Fruit fly (Drosophila melanogaster) whole organism, adult: ENCODE results near the gene CG42554.

Experiments used
- CG11617 ChIP-seq: fragments of 200-800 bp; sonication (Bioruptor generic); optimal IDR thresholded peaks from 2 replicates; lab custom pipeline; 2017; ENCODE audit warnings: mild to moderate bottlenecking, missing biosample characterization, missing genetic modification reagents, missing genetic modification characterization
- CG12768 ChIP-seq: fragments of 200-800 bp; sonication (Bioruptor generic); optimal IDR thresholded peaks from 2 replicates; lab custom pipeline; 2017; ENCODE audit warnings: missing biosample characterization, missing genetic modification characterization, mild to moderate bottlenecking, moderate library complexity, missing genetic modification reagents
- CG5204 ChIP-seq: fragments of 200-800 bp; sonication (Bioruptor generic); optimal IDR thresholded peaks from 2 replicates; lab custom pipeline; 2016; ENCODE audit warnings: missing biosample characterization, missing genetic modification characterization
- Clk ChIP-seq: fragments of 200-800 bp; sonication (Bioruptor generic); optimal IDR thresholded peaks from 2 replicates; lab custom pipeline; 2017; ENCODE audit warnings: missing biosample characterization, missing genetic modification characterization
- Crg-1 ChIP-seq: fragments of 200-800 bp; sonication (Bioruptor generic); optimal IDR thresholded peaks from 2 replicates; lab custom pipeline; 2016; ENCODE audit warnings: missing biosample characterization, missing genetic modification characterization
- Hr96 ChIP-seq: fragments of 200-800 bp; sonication (Bioruptor generic); optimal IDR thresholded peaks from 2 replicates; lab custom pipeline; 2016; ENCODE audit warnings: missing biosample characterization, missing genetic modification characterization
- Mnt ChIP-seq: fragments of 200-800 bp; sonication (Bioruptor generic); optimal IDR thresholded peaks from 2 replicates; lab custom pipeline; 2016; ENCODE audit warnings: missing biosample characterization, mild to moderate bottlenecking, missing genetic modification characterization
- cic ChIP-seq: fragments of 200-800 bp; sonication (Bioruptor generic); optimal IDR thresholded peaks from 2 replicates; lab custom pipeline; 2017; ENCODE audit warnings: missing biosample characterization, mild to moderate bottlenecking, missing genetic modification characterization, moderate library complexity
- kay ChIP-seq: fragments of 200-800 bp; sonication (Bioruptor generic); peaks from one replicate; lab custom pipeline; 2016; ENCODE audit warnings: missing biosample characterization, missing genetic modification characterization, borderline replicate concordance
- toe ChIP-seq: fragments of 200-800 bp; sonication (Bioruptor generic); optimal IDR thresholded peaks from 2 replicates; lab custom pipeline; 2016; ENCODE audit warnings: missing biosample characterization, missing genetic modification characterization

DNA sequence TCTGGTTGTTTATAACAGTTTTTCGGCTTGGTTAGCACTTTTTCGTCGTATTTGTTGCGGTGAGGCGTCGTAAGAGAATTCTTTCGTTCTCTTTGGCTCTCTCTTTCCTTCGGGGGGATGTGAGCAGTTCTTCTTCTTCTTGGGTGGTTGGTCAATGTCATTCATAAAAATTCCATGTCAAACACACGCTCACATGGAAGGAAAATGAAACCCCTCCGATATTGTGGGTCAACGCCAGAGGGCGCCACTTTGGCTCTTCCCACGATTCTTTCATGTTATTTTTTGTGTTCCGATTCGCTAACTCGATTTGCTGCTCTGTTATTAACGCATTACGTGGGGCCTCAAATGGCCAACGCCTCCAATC lies 47.4 kb downstream of the CG42554 start:
- TF ChIP-seq kay (no peak), CG5204 (GFP tag; lab: Kevin White, UChicago) (no peak), CG12768 (GFP tag; lab: Kevin White, UChicago) (no peak), Crg-1 (GFP tag; lab: Kevin White, UChicago) (no peak), toe (GFP tag; lab: Kevin White, UChicago) (no peak), Mnt (GFP tag; lab: Kevin White, UChicago) (no peak), cic (no peak), Hr96 (GFP tag; lab: Kevin White, UChicago) (no peak), Clk (no peak), CG11617 (no peak)
